Fruit fly (Drosophila melanogaster): Measurements from ENCODE around the gene SelR.

Gene SelR

dm6 chr3R:10852232-10852774 lies 16.1 kb downstream of the SelR start, which contains the start of gene CG4565 (continued):
- TF ChIP-seq Hr3 (GFP tag; optimal IDR thresholded peaks at IDR 0.05) (no peak), CG12104 (GFP tag; optimal IDR thresholded peaks at IDR 0.05) (no peak), HLH4C (GFP tag; IDR thresholded peaks at IDR 0.05; ENCODE audit: partially characterized antibody) (peak; percentile 35; the same call in 1 of the 3 replicates), dysf (GFP tag; IDR thresholded peaks at IDR 0.05) (no peak), E2f2 (GFP tag; IDR thresholded peaks at IDR 0.05) (peak; percentile 62), CG14860 (GFP tag; IDR thresholded peaks at IDR 0.05; ENCODE audit: partially characterized antibody) (peak; percentile 47; the same call in 1 of the 3 replicates), CG3726 (GFP tag; IDR thresholded peaks at IDR 0.05) (no peak), repo (GFP tag; optimal IDR thresholded peaks at IDR 0.05) (no peak), Neu2 (GFP tag; optimal IDR thresholded peaks at IDR 0.05; ENCODE audit: borderline replicate concordance) (no peak), danr (GFP tag; IDR thresholded peaks at IDR 0.05) (no peak), knrl (GFP tag; IDR thresholded peaks at IDR 0.05; ENCODE audit: partially characterized antibody) (no peak), CG2889 (GFP tag; IDR thresholded peaks at IDR 0.05) (no peak), cg (GFP tag; optimal IDR thresholded peaks at IDR 0.05) (no peak), Doc3 (GFP tag; IDR thresholded peaks at IDR 0.05; ENCODE audit: partially characterized antibody) (no peak; the same call in 2 of the 3 replicates), nmo (GFP tag; optimal IDR thresholded peaks at IDR 0.05) (peak; percentile 0), Bteb2 (GFP tag; optimal IDR thresholded peaks at IDR 0.05) (no peak), CG1024 (GFP tag; IDR thresholded peaks at IDR 0.05) (no peak), CG16813 (GFP tag; IDR thresholded peaks at IDR 0.05; ENCODE audit: partially characterized antibody) (peak; percentile 11; the same call in 1 of the 3 replicates), en (GFP tag; optimal IDR thresholded peaks at IDR 0.05) (no peak), twi (tag; optimal IDR thresholded peaks at IDR 0.05) (no peak), crc (GFP tag; optimal IDR thresholded peaks at IDR 0.05) (no peak), gt (GFP tag; IDR thresholded peaks at IDR 0.05) (no peak), CG11560 (tag; IDR thresholded peaks at IDR 0.05) (no peak), CG1603 (tag; optimal IDR thresholded peaks at IDR 0.05) (peak; percentile 44), hb (GFP tag; IDR thresholded peaks at IDR 0.05; ENCODE audit: partially characterized antibody) (0 out of 3 replicates have a peak, but pooled peaks have one; percentile 19), CG7987 (GFP tag; optimal IDR thresholded peaks at IDR 0.05) (peak; percentile 31), CG13287 (GFP tag; IDR thresholded peaks at IDR 0.05; ENCODE audit: partially characterized antibody) (peak; percentile 45), CG3065 (GFP tag; optimal IDR thresholded peaks at IDR 0.05) (no peak), bowl (GFP tag; IDR thresholded peaks at IDR 0.05) (no peak), CG2678 (tag; optimal IDR thresholded peaks at IDR 0.05) (no peak), Dfd (GFP tag; optimal IDR thresholded peaks at IDR 0.05) (no peak), CG31441 (GFP tag; IDR thresholded peaks at IDR 0.05) (no peak), CG17829 (tag; optimal IDR thresholded peaks at IDR 0.05) (peak; percentile 8), usp (GFP tag; optimal IDR thresholded peaks at IDR 0.05) (no peak), Nf-YC (tag; optimal IDR thresholded peaks at IDR 0.05) (peak; percentile 87), chm (GFP tag; IDR thresholded peaks at IDR 0.05) (peak; percentile 53; the same call in 1 of the 2 replicates), CG14710 (tag; optimal IDR thresholded peaks at IDR 0.05) (peak; percentile 26), ash1 (GFP tag; optimal IDR thresholded peaks at IDR 0.05) (no peak), CG14965 (GFP tag; optimal IDR thresholded peaks at IDR 0.05; ENCODE audit: borderline replicate concordance) (no peak), nau (GFP tag; optimal IDR thresholded peaks at IDR 0.05) (no peak), CG17802 (tag; optimal IDR thresholded peaks at IDR 0.05) (no peak), hkb (optimal IDR thresholded peaks at IDR 0.05) (no peak), hkb (GFP tag; IDR thresholded peaks at IDR 0.05) (0 out of 2 replicates have a peak, but pooled peaks have one; percentile 35), CG15514 (GFP tag; optimal IDR thresholded peaks at IDR 0.05) (peak; percentile 87), jumu (GFP tag; optimal IDR thresholded peaks at IDR 0.05) (no peak), vnd (GFP tag; IDR thresholded peaks at IDR 0.05; ENCODE audit: partially characterized antibody) (0 out of 3 replicates have a peak, but pooled peaks have one; percentile 31), sima (GFP tag; optimal IDR thresholded peaks at IDR 0.05) (no peak), klu (GFP tag; IDR thresholded peaks at IDR 0.05) (no peak), B-H1 (GFP tag; IDR thresholded peaks at IDR 0.05) (no peak), Vsx1 (GFP tag; optimal IDR thresholded peaks at IDR 0.05) (no peak)

Measured in whole organism, embryonic.